Worm (Caenorhabditis elegans): ENCODE data around the gene ZK809.9.
A peak's percentile ranks its signal among the peaks of the same experiment; 100 is the strongest.

Gene ZK809.9

DNA sequence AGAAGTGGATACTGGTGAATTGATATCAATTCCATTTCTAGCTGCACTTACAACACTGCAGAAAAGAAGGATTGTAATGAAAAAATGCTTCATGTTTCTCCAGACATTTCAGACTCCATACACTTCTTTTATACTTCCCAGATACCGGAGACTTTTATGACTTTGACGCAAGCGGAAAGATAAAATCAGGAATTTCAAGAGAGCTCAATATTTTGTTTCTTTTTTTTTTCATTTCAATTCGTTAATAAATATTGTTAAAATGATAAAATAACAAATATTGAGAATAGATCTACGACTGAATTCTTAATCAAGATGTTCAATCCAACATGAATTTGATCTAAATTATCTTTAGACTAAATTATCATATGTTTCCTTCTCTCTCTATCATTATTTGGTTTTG lies 39.6 kb upstream of the ZK809.9 start, which contains the start of gene lys-5:
Gene lys-5, minus strand, starts transcription at position 101 of the 400 bp plus-strand sequence.
- TF ChIP-seq nhr-20 (tag; optimal IDR thresholded peaks at IDR 0.05) (no peak), skn-1 (tag; optimal IDR thresholded peaks at IDR 0.05) (no peak), nhr-71 (tag; optimal IDR thresholded peaks at IDR 0.05) (no peak), unc-86 (tag; optimal IDR thresholded peaks at IDR 0.05) (no peak), ztf-11 (tag; optimal IDR thresholded peaks at IDR 0.05) (no peak), egl-27 (tag; optimal IDR thresholded peaks at IDR 0.05) (no peak), ztf-4 (tag; optimal IDR thresholded peaks at IDR 0.05) (no peak), ama-1 (optimal IDR thresholded peaks at IDR 0.05) (no peak), mef-2 (tag; optimal IDR thresholded peaks at IDR 0.05) (no peak), blmp-1 (tag; optimal IDR thresholded peaks at IDR 0.05) (no peak), pag-3 (tag; optimal IDR thresholded peaks at IDR 0.05; ENCODE audit: borderline replicate concordance, insufficient read depth) (no peak), mab-9 (GFP tag; IDR thresholded peaks at IDR 0.05) (no peak), egl-13 (tag; optimal IDR thresholded peaks at IDR 0.05) (no peak), ceh-90 (tag; optimal IDR thresholded peaks at IDR 0.05) (no peak)

DNA sequence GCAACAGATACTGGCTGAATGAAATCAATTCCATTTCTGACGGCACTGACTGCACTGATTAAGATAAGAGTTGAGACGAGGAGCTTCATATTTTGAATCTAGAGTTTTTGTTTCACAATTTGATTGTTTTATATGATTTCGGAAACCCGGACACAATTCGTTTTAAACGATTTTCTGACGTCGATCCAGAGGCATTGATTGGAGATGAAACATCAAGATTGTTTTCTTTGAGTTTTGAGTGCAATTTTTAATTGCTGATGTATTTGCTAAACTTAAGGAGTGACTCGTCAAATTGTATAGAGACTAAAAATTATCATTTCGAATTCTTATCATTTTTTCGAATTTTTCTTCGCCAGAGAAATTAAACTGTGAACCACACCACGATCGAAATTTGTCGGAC lies 37.3 kb upstream of the ZK809.9 start, which contains the start of gene lys-6:
Gene lys-6, minus strand, starts transcription at position 101 of the 400 bp plus-strand sequence.
- no peak for TF ChIP-seq mep-1 (tag; optimal IDR thresholded peaks at IDR 0.05)
- TF ChIP-seq ces-1 (GFP tag; optimal IDR thresholded peaks at IDR 0.05) = no peak
- no peak for TF ChIP-seq lin-14 (GFP tag; optimal IDR thresholded peaks at IDR 0.05)
- TF ChIP-seq efl-1 (optimal IDR thresholded peaks at IDR 0.05) = no peak
- peak in 1 of 2 experiments; percentile 68 for TF ChIP-seq efl-1 (GFP tag; optimal IDR thresholded peaks at IDR 0.05 in 1 of 2)

DNA sequence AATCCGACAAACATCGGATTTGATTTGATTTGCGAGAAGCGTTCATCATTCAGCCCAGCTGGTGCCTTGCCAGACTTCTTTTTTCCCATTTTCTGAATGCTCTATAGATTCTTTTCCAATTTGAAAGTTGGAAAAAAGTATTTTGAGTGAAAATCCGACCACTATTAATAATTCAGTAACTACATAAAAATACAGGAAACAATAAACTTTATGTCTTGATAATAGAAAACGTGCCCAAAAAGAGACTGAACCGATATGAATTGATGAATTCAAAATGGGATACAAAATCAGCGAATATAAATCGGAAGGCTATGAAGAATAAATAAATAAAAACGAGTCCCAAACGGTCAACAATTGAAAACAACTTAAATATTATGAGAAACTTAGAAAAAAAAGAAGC lies 33.4 kb upstream of the ZK809.9 start, which contains the start of gene F58B3.4:
Gene F58B3.4, minus strand, starts transcription at position 101 of the 400 bp plus-strand sequence.
- TF ChIP-seq elt-2 (tag; optimal IDR thresholded peaks at IDR 0.05) (no peak), ama-1 (optimal IDR thresholded peaks at IDR 0.05) (no peak), egl-27 (tag; optimal IDR thresholded peaks at IDR 0.05) (no peak), swsn-7 (tag; optimal IDR thresholded peaks at IDR 0.05) (no peak), nhr-85 (tag) (no peak), nhr-28 (tag; optimal IDR thresholded peaks at IDR 0.05) (no peak)

DNA sequence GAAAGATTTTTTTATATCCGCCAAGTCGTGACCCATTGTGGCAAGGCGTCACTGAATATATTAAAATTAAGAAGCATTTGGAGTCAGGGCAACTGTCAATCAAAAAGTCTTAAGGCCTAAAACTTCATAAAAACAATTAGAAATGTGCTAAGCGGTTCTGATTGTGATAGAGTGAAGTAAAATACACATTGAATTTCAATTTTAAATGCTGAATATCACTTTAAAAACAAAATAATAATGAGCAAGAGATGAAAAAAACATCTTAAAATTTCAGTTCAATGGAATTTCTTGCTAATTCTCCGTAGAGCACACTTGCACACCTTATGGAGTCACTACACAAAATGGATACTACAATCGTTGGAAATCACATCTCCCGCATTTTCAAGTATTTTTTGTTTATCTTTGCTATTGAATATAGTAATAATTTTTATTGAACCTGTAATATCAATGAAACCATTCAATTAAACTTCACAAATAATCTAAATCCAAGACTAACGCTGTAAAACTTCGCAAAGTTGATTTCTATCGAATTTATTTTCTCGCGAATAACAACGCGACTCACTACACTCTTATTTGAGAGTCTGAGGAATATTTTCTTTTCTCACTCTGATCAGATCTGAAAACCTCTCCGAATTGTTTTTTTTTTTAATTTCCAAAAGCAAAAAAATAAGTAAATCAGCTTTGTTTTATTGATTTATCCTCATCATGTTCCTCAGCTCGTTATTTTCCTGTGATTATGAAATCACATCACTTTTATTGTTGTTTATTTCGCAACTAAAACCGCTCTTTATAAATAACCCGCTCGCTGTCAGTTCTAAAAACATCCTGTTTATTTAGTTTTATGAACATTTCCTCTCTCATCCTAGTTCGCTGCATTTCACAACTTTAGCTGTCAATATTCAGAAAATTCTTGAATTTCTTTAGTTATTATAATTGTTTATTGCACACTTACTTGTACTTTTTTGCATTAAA lies 29.4 kb upstream of the ZK809.9 start, which contains the start of gene mars-1:
Gene mars-1, minus strand, starts transcription at position 51 of the 972 bp plus-strand sequence.
- TF ChIP-seq nhr-90 (tag; optimal IDR thresholded peaks at IDR 0.05; ENCODE audit: poor library complexity) = peak; percentile 80
- no peak for TF ChIP-seq pag-3 (tag; optimal IDR thresholded peaks at IDR 0.05; ENCODE audit: borderline replicate concordance, insufficient read depth)
- peak in 1 of 2 experiments; percentile 60 for TF ChIP-seq ztf-11 (tag; optimal IDR thresholded peaks at IDR 0.05)
- TF ChIP-seq unc-130 (tag; optimal IDR thresholded peaks at IDR 0.05) = peak; percentile 37
- peak; percentile 72 for TF ChIP-seq rnt-1 (tag; optimal IDR thresholded peaks at IDR 0.05)
- no peak for TF ChIP-seq ets-5 (GFP tag; IDR thresholded peaks at IDR 0.05)
- peak; percentile 51 for TF ChIP-seq nhr-237 (tag; optimal IDR thresholded peaks at IDR 0.05)
- no peak for TF ChIP-seq pqm-1 (tag; optimal IDR thresholded peaks at IDR 0.05)
- no peak for TF ChIP-seq zip-4 (GFP tag; optimal IDR thresholded peaks at IDR 0.05)
- peak; percentile 34 for TF ChIP-seq skn-1 (tag; optimal IDR thresholded peaks at IDR 0.05)
- TF ChIP-seq nhr-12 (tag; optimal IDR thresholded peaks at IDR 0.05) = no peak
- no peak for TF ChIP-seq nhr-28 (tag; optimal IDR thresholded peaks at IDR 0.05)
- no peak for TF ChIP-seq nhr-84 (tag; optimal IDR thresholded peaks at IDR 0.05)
- TF ChIP-seq mdl-1 (tag; optimal IDR thresholded peaks at IDR 0.05) = no peak
- no peak for TF ChIP-seq fkh-10 (GFP tag; optimal IDR thresholded peaks at IDR 0.05)
- peak; percentile 60 for TF ChIP-seq jun-1 (tag; optimal IDR thresholded peaks at IDR 0.05)
- peak; percentile 12 for TF ChIP-seq blmp-1 (tag; optimal IDR thresholded peaks at IDR 0.05)
- no peak for TF ChIP-seq ceh-8 (GFP tag; optimal IDR thresholded peaks at IDR 0.05)
- TF ChIP-seq dpl-1 (GFP tag; optimal IDR thresholded peaks at IDR 0.05) = peak; percentile 53 to 63 (median 61)
- TF ChIP-seq sup-37 (GFP tag; optimal IDR thresholded peaks at IDR 0.05) = no peak
- peak; percentile 52 for TF ChIP-seq dsc-1 (tag; optimal IDR thresholded peaks at IDR 0.05)
- peak; percentile 66 to 84 for TF ChIP-seq lin-35 (GFP tag; optimal IDR thresholded peaks at IDR 0.05)
- TF ChIP-seq snpc-4 (tag; optimal IDR thresholded peaks at IDR 0.05) = peak; percentile 17
- no peak for TF ChIP-seq egl-27 (tag; optimal IDR thresholded peaks at IDR 0.05)
- TF ChIP-seq zag-1 (tag; optimal IDR thresholded peaks at IDR 0.05) = no peak
- peak; percentile 30 for TF ChIP-seq lin-13 (GFP tag; optimal IDR thresholded peaks at IDR 0.05)
- TF ChIP-seq sptf-1 (tag; optimal IDR thresholded peaks at IDR 0.05) = no peak

Measured in whole organism, L1 larva.